Worm (Caenorhabditis elegans) whole organism, mixed stage, embryonic: ENCODE measurements around the gene srh-137.

Source experiments
- blmp-1 ChIP-seq: fragments of 150-350 bp; optimal IDR thresholded peaks from 2 replicates; lab custom pipeline; 2014; ENCODE audit warnings: missing biosample characterization, missing genetic modification characterization
- ceh-39 ChIP-seq: fragments of 150-350 bp; optimal IDR thresholded peaks from 2 replicates; lab custom pipeline; 2014; ENCODE audit warnings: missing biosample characterization, missing genetic modification characterization
- elt-1 ChIP-seq: sonication (generic microtip); optimal IDR thresholded peaks from 2 replicates; lab custom pipeline; 2017; ENCODE audit warnings: missing genetic modification characterization, mild to moderate bottlenecking, missing compliant biosample characterization, antibody characterized with exemption, moderate library complexity, borderline replicate concordance; ENCODE audit not compliant: insufficient read depth
- ham-2 ChIP-seq: fragments of 200-800 bp; sonication (Bioruptor generic); optimal IDR thresholded peaks from 2 replicates; lab custom pipeline; 2018; ENCODE audit warnings: mild to moderate bottlenecking, missing genetic modification characterization, missing compliant biosample characterization
- lsy-2 ChIP-seq: fragments of 150-350 bp; optimal IDR thresholded peaks from 2 replicates; lab custom pipeline; 2014; ENCODE audit warnings: missing biosample characterization, missing genetic modification characterization
- nhr-28 ChIP-seq: fragments of 150-350 bp; optimal IDR thresholded peaks from 2 replicates; lab custom pipeline; 2014; ENCODE audit warnings: missing biosample characterization, missing genetic modification characterization
- unc-62 ChIP-seq: fragments of 150-350 bp; optimal IDR thresholded peaks from 2 replicates; lab custom pipeline; 2014; ENCODE audit warnings: missing biosample characterization, missing genetic modification reagents, missing genetic modification characterization

- TF ChIP-seq unc-62 (no peak), nhr-28 (no peak), blmp-1 (tag; lab: Kevin White, UChicago) (no peak), ham-2 (GFP tag; lab: Kevin White, UChicago) (no peak), ceh-39 (tag; lab: Kevin White, UChicago) (no peak), lsy-2 (no peak), elt-1 (tag; lab: Kevin White, UChicago) (no peak)
These were observed 30.7 kb upstream of the srh-137 start, which contains the start of gene dkf-2 for ce11 chrV:16747031-16747672.
